Worm (Caenorhabditis elegans) whole organism, L3 larva: ENCODE data around the gene ZC116.5.
A peak's percentile ranks its signal among the peaks of the same experiment; 100 is the strongest.

Experiments used
- aly-2 ChIP-seq: fragments of 150-350 bp; optimal IDR thresholded peaks from 2 replicates; lab custom pipeline; 2014; ENCODE audit warnings: missing biosample characterization, missing genetic modification characterization
- ama-1 ChIP-seq: fragments of 150-350 bp; optimal IDR thresholded peaks from 2 replicates; lab custom pipeline; 2018
- daf-12 ChIP-seq: fragments of 150-350 bp; optimal IDR thresholded peaks from 2 replicates; lab custom pipeline; 2014; ENCODE audit warnings: missing biosample characterization, missing genetic modification reagents, missing genetic modification characterization
- elt-1 ChIP-seq: fragments of 150-350 bp; optimal IDR thresholded peaks from 2 replicates; lab custom pipeline; 2014; ENCODE audit warnings: missing biosample characterization, missing genetic modification characterization
- lin-39 ChIP-seq: fragments of 150-350 bp; optimal IDR thresholded peaks from 2 replicates; lab custom pipeline; 2018; ENCODE audit warnings: missing biosample characterization, missing genetic modification reagents, missing genetic modification characterization
- nhr-25 ChIP-seq: sonication (generic microtip); optimal IDR thresholded peaks from 2 replicates; lab custom pipeline; 2017; ENCODE audit warnings: missing biosample characterization, missing genetic modification characterization
- snpc-4 ChIP-seq: fragments of 150-350 bp; optimal IDR thresholded peaks from 2 replicates; lab custom pipeline; 2014; ENCODE audit warnings: missing biosample characterization, missing genetic modification characterization
- unc-62 ChIP-seq: fragments of 150-350 bp; sonication (generic microtip); optimal IDR thresholded peaks from 4 replicates; lab custom pipeline; 2014; ENCODE audit warnings: missing biosample characterization, missing genetic modification reagents, missing genetic modification characterization

DNA sequence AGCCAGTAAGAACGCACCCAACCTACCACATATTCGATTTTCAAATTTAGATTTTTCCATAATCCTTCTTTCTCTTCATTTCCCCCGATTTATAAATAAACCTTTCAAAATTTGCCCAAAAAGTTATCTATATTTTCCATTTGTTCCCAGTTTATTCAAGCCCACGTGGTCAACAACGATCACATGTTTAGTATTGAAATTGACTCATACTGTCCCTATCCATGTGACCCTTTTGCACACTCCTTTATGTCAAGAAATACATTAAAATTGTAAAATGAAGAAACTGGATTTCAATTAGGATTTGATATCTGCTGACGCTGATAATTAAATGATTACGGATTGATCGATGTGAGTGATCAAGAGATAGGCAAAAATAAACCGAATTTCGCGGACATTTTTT is 26.5 kb upstream of the ZC116.5 start:
- TF ChIP-seq aly-2 (tag; lab: Kevin White, UChicago) (no peak), ama-1 (lab: Kevin White, UChicago) (no peak), daf-12 (tag; lab: Kevin White, UChicago) (no peak), lin-39 (tag; lab: Kevin White, UChicago) (no peak), snpc-4 (no peak), elt-1 (tag; lab: Kevin White, UChicago) (no peak), nhr-25 (tag; lab: Kevin White, UChicago) (peak; percentile 40), unc-62 (GFP tag; lab: Kevin White, UChicago) (no peak)
